Fruit fly (Drosophila melanogaster) Kc167 (cell line): ENCODE data around the gene Dlip1.

ENCODE experiments used
- Sin3A ChIP-seq: fragments of >200 bp; optimal IDR thresholded peaks from 2 replicates; lab custom pipeline; 2018; ENCODE audit warnings: missing external identifiers
- h ChIP-seq: fragments of >200 bp; optimal IDR thresholded peaks from 3 replicates; lab custom pipeline; 2018; ENCODE audit warnings: missing external identifiers
- psq ChIP-seq: fragments of >200 bp; optimal IDR thresholded peaks from 2 replicates; lab custom pipeline; 2017; ENCODE audit warnings: missing external identifiers

dm6 chrX:9191357-9191756 is 32.9 kb downstream of the Dlip1 start, which contains the start of gene CG12057:
- TF ChIP-seq psq (lab: Kevin White, UChicago) (no peak), Sin3A (no peak), h (lab: Kevin White, UChicago) (no peak)
